Fruit fly (Drosophila melanogaster): ENCODE data around the gene da.

da gene

dm6 chr2L:10381890-10382450 is 5.9 kb upstream of the da start, which contains the start of gene CG5096 (continued):
- no peak for TF ChIP-seq CG11294 (GFP tag; IDR thresholded peaks at IDR 0.05)
- TF ChIP-seq Ets96B (tag; optimal IDR thresholded peaks at IDR 0.05): peak; percentile 62
- TF ChIP-seq CG7368 (GFP tag; optimal IDR thresholded peaks at IDR 0.05): peak; percentile 51
- TF ChIP-seq Hr39 (GFP tag; optimal IDR thresholded peaks at IDR 0.05): no peak
- TF ChIP-seq CG4318 (GFP tag; optimal IDR thresholded peaks at IDR 0.05): no peak
- no peak for TF ChIP-seq Hr38 (GFP tag; optimal IDR thresholded peaks at IDR 0.05)
- peak; percentile 14 for TF ChIP-seq CG11902 (GFP tag; optimal IDR thresholded peaks at IDR 0.05)
- TF ChIP-seq Smox (GFP tag; optimal IDR thresholded peaks at IDR 0.05): no peak
- no peak for TF ChIP-seq Blimp-1 (GFP tag; optimal IDR thresholded peaks at IDR 0.05)
- TF ChIP-seq CG8632 (GFP tag; optimal IDR thresholded peaks at IDR 0.05): peak; percentile 69
- TF ChIP-seq fd59A (GFP tag; optimal IDR thresholded peaks at IDR 0.05): no peak
- TF ChIP-seq CG3919 (GFP tag; optimal IDR thresholded peaks at IDR 0.05): no peak
- peak; percentile 92 for TF ChIP-seq Eip78C (GFP tag)
- peak; percentile 73 for TF ChIP-seq CG34406 (GFP tag; optimal IDR thresholded peaks at IDR 0.05)
- peak; percentile 33 for TF ChIP-seq fkh (GFP tag; optimal IDR thresholded peaks at IDR 0.05)
- TF ChIP-seq Eip75B (GFP tag; optimal IDR thresholded peaks at IDR 0.05): peak; percentile 72
- peak; percentile 67 for TF ChIP-seq CG15336 (GFP tag; IDR thresholded peaks at IDR 0.05)
- TF ChIP-seq CG8319 (GFP tag; optimal IDR thresholded peaks at IDR 0.05): peak; percentile 36

- TF ChIP-seq Ets21C (GFP tag; optimal IDR thresholded peaks at IDR 0.05): peak; percentile 59
- peak; percentile 51 for TF ChIP-seq CG8632 (GFP tag; optimal IDR thresholded peaks at IDR 0.05)
- TF ChIP-seq cyc (GFP tag; optimal IDR thresholded peaks at IDR 0.05): peak; percentile 72
- peak; percentile 55 for TF ChIP-seq CG34406 (GFP tag; optimal IDR thresholded peaks at IDR 0.05)
- TF ChIP-seq dsx (GFP tag; optimal IDR thresholded peaks at IDR 0.05; ENCODE audit: poor library complexity, severe bottlenecking): peak; percentile 57
- TF ChIP-seq CG8119 (GFP tag; IDR thresholded peaks at IDR 0.05): peak; percentile 79; the same call in 2 of the 3 replicates
- no peak for TF ChIP-seq spab (GFP tag; optimal IDR thresholded peaks at IDR 0.05)
- peak; percentile 63 for TF ChIP-seq achi (GFP tag; optimal IDR thresholded peaks at IDR 0.05)
- TF ChIP-seq CG11902 (GFP tag; optimal IDR thresholded peaks at IDR 0.05): peak; percentile 56
- TF ChIP-seq Sox102F (GFP tag; optimal IDR thresholded peaks at IDR 0.05): no peak
- peak in 1 of 2 experiments; percentile 68 for TF ChIP-seq ss (GFP tag; optimal IDR thresholded peaks at IDR 0.05)
- TF ChIP-seq CG11294 (GFP tag; IDR thresholded peaks at IDR 0.05): no peak; the same call in 1 of the 2 replicates
- peak; percentile 53 for TF ChIP-seq CG6792 (GFP tag; optimal IDR thresholded peaks at IDR 0.05)
- no peak for TF ChIP-seq Blimp-1 (GFP tag; optimal IDR thresholded peaks at IDR 0.05)
- no peak for TF ChIP-seq net (GFP tag; optimal IDR thresholded peaks at IDR 0.05)
- no peak for TF ChIP-seq CG3919 (GFP tag; optimal IDR thresholded peaks at IDR 0.05)
- TF ChIP-seq CG16779 (tag; optimal IDR thresholded peaks at IDR 0.05): no peak
- TF ChIP-seq CG10631 (GFP tag; optimal IDR thresholded peaks at IDR 0.05): peak; percentile 72
- TF ChIP-seq OdsH (GFP tag; optimal IDR thresholded peaks at IDR 0.05): peak; percentile 78
- TF ChIP-seq vri (GFP tag; optimal IDR thresholded peaks at IDR 0.05): no peak
- no peak for TF ChIP-seq CG6163 (GFP tag; IDR thresholded peaks at IDR 0.05)
- peak; percentile 74 for TF ChIP-seq CG31627 (GFP tag; optimal IDR thresholded peaks at IDR 0.05)
- peak; percentile 71 for TF ChIP-seq Hr39 (GFP tag; optimal IDR thresholded peaks at IDR 0.05)
- TF ChIP-seq Lpt (GFP tag; optimal IDR thresholded peaks at IDR 0.05): peak; percentile 48
- TF ChIP-seq eg (GFP tag; IDR thresholded peaks at IDR 0.05): no peak; the same call in 1 of the 3 replicates
- TF ChIP-seq CG15336 (GFP tag; IDR thresholded peaks at IDR 0.05): peak; percentile 65
- TF ChIP-seq lz (GFP tag; optimal IDR thresholded peaks at IDR 0.05): peak; percentile 61
- peak; percentile 71 for TF ChIP-seq CG3032 (tag; optimal IDR thresholded peaks at IDR 0.05)
- peak; percentile 49 for TF ChIP-seq Sox15 (GFP tag; optimal IDR thresholded peaks at IDR 0.05)
- TF ChIP-seq Eip93F (GFP tag; optimal IDR thresholded peaks at IDR 0.05): no peak
- TF ChIP-seq CG6276 (GFP tag; optimal IDR thresholded peaks at IDR 0.05): no peak
- TF ChIP-seq CG8319 (GFP tag; optimal IDR thresholded peaks at IDR 0.05): no peak
- peak; percentile 72 for TF ChIP-seq Met (GFP tag; optimal IDR thresholded peaks at IDR 0.05)
- TF ChIP-seq CG1621 (tag; optimal IDR thresholded peaks at IDR 0.05): no peak
- peak; percentile 69 for TF ChIP-seq Eip75B (GFP tag; optimal IDR thresholded peaks at IDR 0.05)
- peak; percentile 74 for TF ChIP-seq Smox (GFP tag; optimal IDR thresholded peaks at IDR 0.05)
- peak; percentile 44 for TF ChIP-seq CG11762 (GFP tag; optimal IDR thresholded peaks at IDR 0.05; ENCODE audit: insufficient read depth)
- peak; percentile 68 for TF ChIP-seq Ets96B (tag; optimal IDR thresholded peaks at IDR 0.05)
- peak; percentile 73 for TF ChIP-seq Hr4 (GFP tag; optimal IDR thresholded peaks at IDR 0.05)
- TF ChIP-seq CG4318 (GFP tag; optimal IDR thresholded peaks at IDR 0.05): peak; percentile 57
- TF ChIP-seq fd59A (GFP tag; optimal IDR thresholded peaks at IDR 0.05): no peak
- no peak for TF ChIP-seq CG9139 (GFP tag; optimal IDR thresholded peaks at IDR 0.05)
Observed at dm6 chr2L:10386208-10386805, 1.6 kb upstream of the da start, which contains the start of the genes Cdk1 and mRpS7. TSS of gene Cdk1 (minus strand) at chr2L:10386262. TSS of gene mRpS7 (plus strand) at chr2L:10386662.
